Fruit fly (Drosophila melanogaster) whole organism, prepupa: ENCODE data around the gene larp.

Source experiments
- CG16779 ChIP-seq: fragments of 200-800 bp; sonication (Bioruptor generic); optimal IDR thresholded peaks from 3 replicates; lab custom pipeline; 2017; ENCODE audit warnings: missing biosample characterization, mild to moderate bottlenecking, missing genetic modification characterization
- CG6163 ChIP-seq: fragments of 200-800 bp; sonication (Bioruptor generic); IDR thresholded peaks from 3 replicates; pipeline ENCODE4 v1.3.6; 2022; ENCODE audit warnings: missing biosample characterization, missing genetic modification characterization
- CG8119 ChIP-seq: fragments of 200-800 bp; sonication (Bioruptor generic); IDR thresholded peaks from 3 replicates; pipeline ENCODE4 v1.3.6; 2022; ENCODE audit warnings: missing biosample characterization, missing genetic modification characterization

DNA sequence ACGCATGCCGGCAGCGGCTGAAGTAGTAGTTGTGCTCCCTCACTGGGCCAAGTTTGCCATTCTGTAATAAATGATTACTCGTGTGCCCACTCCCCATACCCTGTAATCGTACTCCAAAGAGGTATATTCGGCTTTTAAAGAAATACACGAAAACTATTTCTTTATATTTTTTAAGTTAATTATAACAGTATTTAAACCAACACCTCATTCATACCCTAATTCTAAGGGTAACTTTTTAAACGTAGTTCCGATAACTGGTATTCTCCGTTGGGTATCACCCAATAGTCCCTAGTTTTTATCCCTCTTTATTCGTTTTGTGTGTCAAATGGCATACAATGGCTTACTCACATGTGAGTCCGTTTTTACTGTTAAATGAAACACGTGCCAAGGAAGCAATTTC is 41.4 kb upstream of the larp start:
- no peak for TF ChIP-seq CG16779 (tag; lab: Kevin White, UChicago)
- no peak for TF ChIP-seq CG8119
- no peak for TF ChIP-seq CG6163 (GFP tag; lab: Robert Waterston, UW)
